Worm (Caenorhabditis elegans) whole organism, L4 larva: Measurements from ENCODE around the gene srz-32.

Experiments
- R02D3.7 ChIP-seq: fragments of 150-350 bp; sonication (generic microtip); optimal IDR thresholded peaks from 3 replicates; lab custom pipeline; 2014; ENCODE audit warnings: missing biosample characterization, missing genetic modification characterization
- aly-2 ChIP-seq: sonication (generic microtip); optimal IDR thresholded peaks from 2 replicates; lab custom pipeline; 2018; ENCODE audit warnings: missing biosample characterization, missing genetic modification characterization
- ceh-82 ChIP-seq: sonication (generic microtip); optimal IDR thresholded peaks from 2 replicates; lab custom pipeline; 2017; ENCODE audit warnings: missing biosample characterization, missing genetic modification characterization
- madf-5 ChIP-seq, 2 experiments: fragments of 200-800 bp; sonication (Bioruptor generic); IDR thresholded peaks; 2 replicates each; pipeline ENCODE4 v1.3.6; 2022; ENCODE audit warnings: missing compliant biosample characterization in 2 of 2, missing genetic modification characterization in 2 of 2
- snpc-4 ChIP-seq: fragments of 150-350 bp; optimal IDR thresholded peaks from 2 replicates; lab custom pipeline; 2014; ENCODE audit warnings: missing biosample characterization, missing genetic modification characterization

ce11 chrIV:3438022-3438421 lies 1.9 kb downstream of the srz-32 start, which contains the start of gene grd-13:
- TF ChIP-seq R02D3.7 (tag; lab: Kevin White, UChicago) (no peak), madf-5 (GFP tag; IDR thresholded peaks at IDR 0.05; lab: Robert Waterston, UW) (no peak), aly-2 (tag; lab: Kevin White, UChicago) (no peak), snpc-4 (tag; lab: Kevin White, UChicago) (no peak), ceh-82 (tag; lab: Kevin White, UChicago) (no peak)
